Fruit fly (Drosophila melanogaster): ENCODE data around the gene CSN8.

CSN8 gene

dm6 chr2L:8364006-8364956, at the start of gene CSN8, which contains the start of gene RpS13 (continued):
- peak; percentile 95 for TF ChIP-seq sna (GFP tag; IDR thresholded peaks at IDR 0.05; ENCODE audit: partially characterized antibody)
- TF ChIP-seq CG1529 (GFP tag; optimal IDR thresholded peaks at IDR 0.05), result no peak
- no peak for TF ChIP-seq TFAM (GFP tag; optimal IDR thresholded peaks at IDR 0.05)
- peak; percentile 17 for TF ChIP-seq CG7271 (tag; optimal IDR thresholded peaks at IDR 0.05)
- TF ChIP-seq pzg (GFP tag; optimal IDR thresholded peaks at IDR 0.05), result peak; percentile 90
- peak in 1 of 2 experiments; percentile 6 for TF ChIP-seq Hr51 (GFP tag; optimal IDR thresholded peaks at IDR 0.05)
- TF ChIP-seq Atf3 (GFP tag; optimal IDR thresholded peaks at IDR 0.05), result no peak
- peak; percentile 90 for TF ChIP-seq vnd (GFP tag; IDR thresholded peaks at IDR 0.05; ENCODE audit: partially characterized antibody)
- TF ChIP-seq lola (GFP tag; optimal IDR thresholded peaks at IDR 0.05), result peak in 1 of 3 experiments; percentile 6
- peak; percentile 39 for TF ChIP-seq Hsf (GFP tag; optimal IDR thresholded peaks at IDR 0.05)
- no peak for TF ChIP-seq Sox102F (GFP tag; optimal IDR thresholded peaks at IDR 0.05)
- TF ChIP-seq Dbx (GFP tag; IDR thresholded peaks at IDR 0.05), result peak; percentile 23; the same call in 2 of the 3 replicates
- TF ChIP-seq CG9797 (GFP tag; optimal IDR thresholded peaks at IDR 0.05), result peak; percentile 67
- TF ChIP-seq row (GFP tag; IDR thresholded peaks at IDR 0.05), result peak; percentile 49
- no peak for TF ChIP-seq dpn (GFP tag; optimal IDR thresholded peaks at IDR 0.05)
- no peak for TF ChIP-seq CG2199 (GFP tag; IDR thresholded peaks at IDR 0.05)
- no peak for TF ChIP-seq Camta (GFP tag; optimal IDR thresholded peaks at IDR 0.05)
- no peak for TF ChIP-seq al (GFP tag; IDR thresholded peaks at IDR 0.05)
- no peak for TF ChIP-seq Dad (GFP tag; optimal IDR thresholded peaks at IDR 0.05)
- TF ChIP-seq cad (GFP tag; optimal IDR thresholded peaks at IDR 0.05), result no peak
- TF ChIP-seq CG16863 (GFP tag; optimal IDR thresholded peaks at IDR 0.05), result no peak
- TF ChIP-seq fd64A (GFP tag; optimal IDR thresholded peaks at IDR 0.05), result no peak
- TF ChIP-seq CG12659 (GFP tag; optimal IDR thresholded peaks at IDR 0.05), result peak; percentile 75
- peak; percentile 27 for TF ChIP-seq sd (tag; optimal IDR thresholded peaks at IDR 0.05)
- no peak for TF ChIP-seq wdn (GFP tag; IDR thresholded peaks at IDR 0.05)
- no peak for TF ChIP-seq Dfd (GFP tag; optimal IDR thresholded peaks at IDR 0.05)
- no peak for TF ChIP-seq CG15073 (GFP tag; optimal IDR thresholded peaks at IDR 0.05)
- peak; percentile 85 for TF ChIP-seq stwl (tag; optimal IDR thresholded peaks at IDR 0.05)
- TF ChIP-seq scrt (GFP tag; optimal IDR thresholded peaks at IDR 0.05), result peak; percentile 10
- TF ChIP-seq sob (GFP tag; IDR thresholded peaks at IDR 0.05), result peak; percentile 54; the same call in 1 of the 2 replicates
- TF ChIP-seq tx (GFP tag; optimal IDR thresholded peaks at IDR 0.05), result no peak
- peak; percentile 66 for TF ChIP-seq kni (GFP tag; optimal IDR thresholded peaks at IDR 0.05)
- no peak for TF ChIP-seq CG15011 (GFP tag; optimal IDR thresholded peaks at IDR 0.05)
- peak; percentile 70 for TF ChIP-seq phol (tag; optimal IDR thresholded peaks at IDR 0.05)
- peak; percentile 75 for TF ChIP-seq ato (GFP tag; IDR thresholded peaks at IDR 0.05; ENCODE audit: partially characterized antibody)
- TF ChIP-seq sens (GFP tag), result peak; percentile 82
- TF ChIP-seq CG14710 (tag; optimal IDR thresholded peaks at IDR 0.05), result peak; percentile 75
- TF ChIP-seq Awh (GFP tag; IDR thresholded peaks at IDR 0.05), result no peak
- TF ChIP-seq zen (tag; optimal IDR thresholded peaks at IDR 0.05), result peak; percentile 36
- no peak for TF ChIP-seq Ssrp (tag; optimal IDR thresholded peaks at IDR 0.05)
- no peak for TF ChIP-seq onecut (GFP tag; IDR thresholded peaks at IDR 0.05)
- no peak for TF ChIP-seq seq (GFP tag; IDR thresholded peaks at IDR 0.05)
- peak; percentile 86 for TF ChIP-seq CG6791 (GFP tag; IDR thresholded peaks at IDR 0.05; ENCODE audit: partially characterized antibody)
- peak; percentile 23 for TF ChIP-seq PHDP (tag; optimal IDR thresholded peaks at IDR 0.05)
- peak; percentile 3 for TF ChIP-seq gcm (GFP tag; optimal IDR thresholded peaks at IDR 0.05)
- no peak for TF ChIP-seq pnt (GFP tag; optimal IDR thresholded peaks at IDR 0.05)
- TF ChIP-seq bbx (GFP tag; IDR thresholded peaks at IDR 0.05; ENCODE audit: partially characterized antibody), result peak; percentile 91
- TF ChIP-seq CG4328 (GFP tag; optimal IDR thresholded peaks at IDR 0.05), result no peak

Data from whole organism, embryonic.